Fruit fly (Drosophila melanogaster) whole organism, embryonic: Measurements from ENCODE around the gene CG5180.

Source experiments
- Abd-B ChIP-seq: fragments of 200-800 bp; sonication (Bioruptor generic); optimal IDR thresholded peaks from 2 replicates; lab custom pipeline; 2018; ENCODE audit warnings: missing biosample characterization, mild to moderate bottlenecking, missing genetic modification characterization, moderate library complexity
- Atf3 ChIP-seq: fragments of 200-800 bp; sonication (Bioruptor generic); optimal IDR thresholded peaks from 3 replicates; lab custom pipeline; 2016; ENCODE audit warnings: missing biosample characterization, missing genetic modification characterization
- CG12942 ChIP-seq: fragments of 200-800 bp; sonication (Bioruptor generic); optimal IDR thresholded peaks from 3 replicates; lab custom pipeline; 2016; ENCODE audit warnings: missing biosample characterization, missing genetic modification characterization
- CG31224 ChIP-seq: fragments of 200-800 bp; sonication (Bioruptor generic); IDR thresholded peaks from 2 replicates; pipeline ENCODE4 v1.3.6; 2022; ENCODE audit warnings: missing biosample characterization, missing genetic modification characterization
- CG9727 ChIP-seq: fragments of 200-800 bp; sonication (Bioruptor generic); optimal IDR thresholded peaks from 3 replicates; lab custom pipeline; 2017; ENCODE audit warnings: missing biosample characterization, mild to moderate bottlenecking, missing genetic modification characterization
- Hr3 ChIP-seq: fragments of 200-800 bp; sonication (Bioruptor generic); optimal IDR thresholded peaks from 3 replicates; lab custom pipeline; 2016; ENCODE audit warnings: missing biosample characterization, missing genetic modification characterization
- Hr39 ChIP-seq: fragments of >200 bp; optimal IDR thresholded peaks from 2 replicates; lab custom pipeline; 2017
- Nf-YC ChIP-seq: fragments of 200-800 bp; optimal IDR thresholded peaks from 3 replicates; lab custom pipeline; 2019; ENCODE audit warnings: missing biosample characterization, mild to moderate bottlenecking, missing genetic modification characterization, moderate library complexity
- danr ChIP-seq: fragments of 200-800 bp; sonication (Bioruptor generic); IDR thresholded peaks from 2 replicates; pipeline ENCODE4 v1.3.6; 2022; ENCODE audit warnings: missing biosample characterization, missing genetic modification characterization
- lab ChIP-seq: fragments of 200-800 bp; sonication (Bioruptor generic); optimal IDR thresholded peaks from 3 replicates; lab custom pipeline; 2017; ENCODE audit warnings: missing biosample characterization, missing genetic modification characterization, mild to moderate bottlenecking, moderate library complexity, missing genetic modification reagents
- rib ChIP-seq: fragments of 200-800 bp; sonication (Bioruptor generic); IDR thresholded peaks from 2 replicates; pipeline ENCODE4 v1.3.6; 2022; ENCODE audit warnings: missing biosample characterization, missing genetic modification characterization

DNA sequence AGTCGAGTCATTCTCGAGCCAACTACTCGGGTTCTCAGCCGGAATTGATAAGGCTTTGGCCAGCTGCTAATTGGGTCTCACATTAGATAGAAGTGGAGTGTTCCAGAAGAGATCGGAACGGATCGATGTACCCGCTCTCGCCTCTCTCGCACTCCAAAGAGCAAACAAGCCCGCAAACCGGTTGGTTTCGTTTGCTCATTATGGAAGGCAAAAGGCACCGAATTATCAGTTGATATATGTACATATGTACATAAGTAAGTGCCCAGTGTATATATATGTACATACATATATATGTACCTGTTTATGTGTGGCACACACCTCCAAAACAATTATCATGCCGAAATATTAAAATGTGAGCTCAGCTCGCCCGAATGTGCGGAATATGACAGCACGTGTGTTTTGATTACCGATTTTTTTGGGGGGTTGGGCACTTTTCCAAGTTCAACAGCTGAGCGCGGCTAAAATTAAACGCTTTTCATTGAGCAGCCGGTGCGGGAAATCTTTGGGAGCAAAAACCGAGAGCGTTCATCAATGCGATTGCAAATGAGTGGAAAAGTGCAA lies 1.9 kb upstream of the CG5180 start:
- TF ChIP-seq Abd-B (GFP tag; lab: Kevin White, UChicago) = no peak
- TF ChIP-seq danr (GFP tag; lab: Robert Waterston, UW) = peak; percentile 33; the same call in 1 of the 2 replicates
- no peak for TF ChIP-seq CG9727 (GFP tag; lab: Kevin White, UChicago)
- TF ChIP-seq lab (GFP tag; lab: Kevin White, UChicago) = no peak
- TF ChIP-seq Hr3 = no peak
- TF ChIP-seq rib (GFP tag; lab: Robert Waterston, UW) = peak; percentile 41; the same call in 1 of the 2 replicates
- no peak for TF ChIP-seq CG31224 (GFP tag; lab: Robert Waterston, UW)
- TF ChIP-seq CG12942 (GFP tag; lab: Kevin White, UChicago) = no peak
- TF ChIP-seq Atf3 = no peak
- no peak for TF ChIP-seq Nf-YC (tag; lab: Kevin White, UChicago)
- no peak for TF ChIP-seq Hr39 (lab: Kevin White, UChicago)
